Worm (Caenorhabditis elegans): ENCODE results near the gene ZK637.12.

ZK637.12 gene

ce11 chrIII:8926512-8926911, 2.5 kb downstream of the ZK637.12 start:
- TF ChIP-seq nhr-23 (tag; optimal IDR thresholded peaks at IDR 0.05) (no peak), daf-12 (tag; optimal IDR thresholded peaks at IDR 0.05) (no peak), fkh-10 (GFP tag; optimal IDR thresholded peaks at IDR 0.05) (no peak), mdl-1 (tag; optimal IDR thresholded peaks at IDR 0.05) (peak; percentile 7), nhr-12 (tag; optimal IDR thresholded peaks at IDR 0.05) (no peak), nhr-67 (tag; optimal IDR thresholded peaks at IDR 0.05) (no peak), nfya-1 (tag; optimal IDR thresholded peaks at IDR 0.05; ENCODE audit: insufficient read depth) (peak; percentile 28), lin-39 (tag; optimal IDR thresholded peaks at IDR 0.05) (no peak), aly-2 (tag; optimal IDR thresholded peaks at IDR 0.05) (no peak)

ce11 chrIII:8929723-8930122, 5.7 kb downstream of the ZK637.12 start, which contains the start of gene arrd-15:
Gene arrd-15, plus strand, starts transcription at chrIII:8930023.
- TF ChIP-seq tbx-2 (tag; optimal IDR thresholded peaks at IDR 0.05), result no peak
- TF ChIP-seq zag-1 (tag; optimal IDR thresholded peaks at IDR 0.05), result no peak
- TF ChIP-seq nfya-1 (tag; optimal IDR thresholded peaks at IDR 0.05; ENCODE audit: insufficient read depth), result no peak
- no peak for TF ChIP-seq fkh-2 (tag; optimal IDR thresholded peaks at IDR 0.05)
- no peak for TF ChIP-seq nhr-67 (tag; optimal IDR thresholded peaks at IDR 0.05)
- no peak for TF ChIP-seq ztf-4 (tag; optimal IDR thresholded peaks at IDR 0.05)
- TF ChIP-seq mml-1 (tag; optimal IDR thresholded peaks at IDR 0.05), result no peak
- no peak for TF ChIP-seq nhr-237 (tag; optimal IDR thresholded peaks at IDR 0.05)
- TF ChIP-seq nhr-43 (tag; optimal IDR thresholded peaks at IDR 0.05; ENCODE audit: poor library complexity, severe bottlenecking), result no peak
- TF ChIP-seq ceh-16 (tag; optimal IDR thresholded peaks at IDR 0.05), result no peak
- TF ChIP-seq skn-1 (tag; optimal IDR thresholded peaks at IDR 0.05), result no peak
- no peak for TF ChIP-seq jun-1 (tag; optimal IDR thresholded peaks at IDR 0.05)
- no peak for TF ChIP-seq nhr-77 (tag; optimal IDR thresholded peaks at IDR 0.05)
- no peak for TF ChIP-seq egl-5 (tag; optimal IDR thresholded peaks at IDR 0.05)
- TF ChIP-seq pqm-1 (tag; optimal IDR thresholded peaks at IDR 0.05), result no peak
- TF ChIP-seq lin-39 (tag; optimal IDR thresholded peaks at IDR 0.05), result no peak
- no peak for TF ChIP-seq nhr-12 (tag; optimal IDR thresholded peaks at IDR 0.05)
- TF ChIP-seq ceh-9 (tag; optimal IDR thresholded peaks at IDR 0.05), result no peak

ce11 chrIII:8933696-8934095, 9.7 kb downstream of the ZK637.12 start:
- TF ChIP-seq unc-62 (GFP tag; optimal IDR thresholded peaks at IDR 0.05) (no peak), nhr-67 (tag; optimal IDR thresholded peaks at IDR 0.05) (no peak), nfya-1 (tag; optimal IDR thresholded peaks at IDR 0.05; ENCODE audit: insufficient read depth) (peak; percentile 5), lin-39 (tag; optimal IDR thresholded peaks at IDR 0.05) (peak; percentile 74), mdl-1 (tag; optimal IDR thresholded peaks at IDR 0.05) (no peak)

- TF ChIP-seq ama-1 (optimal IDR thresholded peaks at IDR 0.05) (no peak), snpc-4 (tag; optimal IDR thresholded peaks at IDR 0.05) (no peak), ceh-9 (tag; optimal IDR thresholded peaks at IDR 0.05) (no peak), ceh-28 (tag; optimal IDR thresholded peaks at IDR 0.05) (no peak), fkh-2 (tag; optimal IDR thresholded peaks at IDR 0.05) (no peak), ZK546.5 (tag; optimal IDR thresholded peaks at IDR 0.05) (no peak), hmg-11 (tag; optimal IDR thresholded peaks at IDR 0.05) (no peak), elt-3 (tag; optimal IDR thresholded peaks at IDR 0.05) (no peak), nfya-1 (tag; optimal IDR thresholded peaks at IDR 0.05; ENCODE audit: insufficient read depth) (no peak), unc-39 (tag; optimal IDR thresholded peaks at IDR 0.05) (no peak), pqm-1 (tag; optimal IDR thresholded peaks at IDR 0.05) (no peak), ceh-82 (tag; optimal IDR thresholded peaks at IDR 0.05) (no peak), jun-1 (tag; optimal IDR thresholded peaks at IDR 0.05) (no peak)
Measured at ce11 chrIII:8934378-8934777, 10.3 kb downstream of the ZK637.12 start.

ce11 chrIII:8937571-8937970, 13.5 kb downstream of the ZK637.12 start:
- TF ChIP-seq nhr-23 (tag; optimal IDR thresholded peaks at IDR 0.05) (no peak), ztf-11 (tag; optimal IDR thresholded peaks at IDR 0.05) (no peak), aly-2 (tag; optimal IDR thresholded peaks at IDR 0.05) (no peak), ceh-9 (tag; optimal IDR thresholded peaks at IDR 0.05) (no peak), snpc-4 (tag; optimal IDR thresholded peaks at IDR 0.05) (peak; percentile 41), zag-1 (tag; optimal IDR thresholded peaks at IDR 0.05) (no peak), tbx-2 (tag; optimal IDR thresholded peaks at IDR 0.05) (peak; percentile 67), elt-2 (tag; optimal IDR thresholded peaks at IDR 0.05) (peak; percentile 62), pqm-1 (tag; optimal IDR thresholded peaks at IDR 0.05) (no peak), fkh-2 (tag; optimal IDR thresholded peaks at IDR 0.05) (no peak), nhr-43 (tag; optimal IDR thresholded peaks at IDR 0.05; ENCODE audit: poor library complexity, severe bottlenecking) (peak; percentile 72), eor-1 (tag; optimal IDR thresholded peaks at IDR 0.05) (no peak), lsy-12 (tag; optimal IDR thresholded peaks at IDR 0.05) (peak; percentile 65), elt-3 (tag; optimal IDR thresholded peaks at IDR 0.05) (no peak), lin-39 (tag; optimal IDR thresholded peaks at IDR 0.05) (peak; percentile 82), nhr-12 (tag; optimal IDR thresholded peaks at IDR 0.05) (no peak), egl-27 (tag; optimal IDR thresholded peaks at IDR 0.05) (peak; percentile 20), sea-2 (GFP tag; optimal IDR thresholded peaks at IDR 0.05) (no peak), lin-15B (tag; optimal IDR thresholded peaks at IDR 0.05) (peak; percentile 39), hmg-11 (tag; optimal IDR thresholded peaks at IDR 0.05) (peak; percentile 90), ceh-16 (tag; optimal IDR thresholded peaks at IDR 0.05) (no peak), R02D3.7 (tag; optimal IDR thresholded peaks at IDR 0.05) (no peak), nhr-77 (tag; optimal IDR thresholded peaks at IDR 0.05) (no peak), nfya-1 (tag; optimal IDR thresholded peaks at IDR 0.05; ENCODE audit: insufficient read depth) (peak; percentile 71), egl-5 (tag; optimal IDR thresholded peaks at IDR 0.05) (peak; percentile 57), unc-62 (GFP tag; optimal IDR thresholded peaks at IDR 0.05) (no peak), nhr-25 (tag; optimal IDR thresholded peaks at IDR 0.05) (peak; percentile 26), nhr-237 (tag; optimal IDR thresholded peaks at IDR 0.05) (no peak), ceh-82 (tag; optimal IDR thresholded peaks at IDR 0.05) (peak; percentile 9), daf-12 (tag; optimal IDR thresholded peaks at IDR 0.05) (no peak), mdl-1 (tag; optimal IDR thresholded peaks at IDR 0.05) (no peak), skn-1 (tag; optimal IDR thresholded peaks at IDR 0.05) (peak; percentile 78)
